Fruit fly (Drosophila melanogaster) S2 (cell line): Measurements from ENCODE around the gene CG4004.

ENCODE experiments used
- CG8478 ChIP-seq: fragments of >200 bp; optimal IDR thresholded peaks from 2 replicates; lab custom pipeline; 2018
- CTCF ChIP-seq, 2 experiments: fragments of >200 bp; optimal IDR thresholded peaks; 2 replicates each; lab custom pipeline; 2018

Gene CG4004

dm6 chrX:12744026-12744688 lies at the start of gene CG4004:
TSS of gene CG4004 (plus strand) at chrX:12744212.
- TF ChIP-seq CTCF (optimal IDR thresholded peaks at IDR 0.05; lab: Kevin White, UChicago) (no peak), CG8478 (lab: Kevin White, UChicago) (no peak)

dm6 chrX:12699095-12699750 lies 44.8 kb upstream of the CG4004 start:
- TF ChIP-seq CG8478 (lab: Kevin White, UChicago) (no peak), CTCF (optimal IDR thresholded peaks at IDR 0.05; lab: Kevin White, UChicago) (no peak)

dm6 chrX:12705554-12705953 lies 38.5 kb upstream of the CG4004 start, which contains the start of gene CG15725:
TSS of gene CG15725 (plus strand) at chrX:12705854.
- no peak for TF ChIP-seq CTCF (optimal IDR thresholded peaks at IDR 0.05; lab: Kevin White, UChicago)
- no peak for TF ChIP-seq CG8478 (lab: Kevin White, UChicago)

- no peak for TF ChIP-seq CTCF (optimal IDR thresholded peaks at IDR 0.05; lab: Kevin White, UChicago)
- no peak for TF ChIP-seq CG8478 (lab: Kevin White, UChicago)
Measured at dm6 chrX:12708306-12708705, 35.7 kb upstream of the CG4004 start.

dm6 chrX:12718625-12719024 lies 25.4 kb upstream of the CG4004 start:
- TF ChIP-seq CG8478 (lab: Kevin White, UChicago) (no peak), CTCF (optimal IDR thresholded peaks at IDR 0.05; lab: Kevin White, UChicago) (no peak)

dm6 chrX:12719152-12719779 lies 24.7 kb upstream of the CG4004 start:
- TF ChIP-seq CTCF (optimal IDR thresholded peaks at IDR 0.05; lab: Kevin White, UChicago) (no peak), CG8478 (lab: Kevin White, UChicago) (no peak)

dm6 chrX:12719940-12720355 lies 24.1 kb upstream of the CG4004 start:
- no peak for TF ChIP-seq CTCF (optimal IDR thresholded peaks at IDR 0.05; lab: Kevin White, UChicago)

- no peak for TF ChIP-seq CG8478 (lab: Kevin White, UChicago)
- TF ChIP-seq CTCF (optimal IDR thresholded peaks at IDR 0.05; lab: Kevin White, UChicago) = peak; percentile 65 to 66
Measured at dm6 chrX:12721111-12721869, 22.7 kb upstream of the CG4004 start.

- TF ChIP-seq CG8478 (lab: Kevin White, UChicago) (no peak), CTCF (optimal IDR thresholded peaks at IDR 0.05; lab: Kevin White, UChicago) (no peak)
Measured at dm6 chrX:12722009-12722408, 22.0 kb upstream of the CG4004 start.

dm6 chrX:12723332-12723731 lies 20.7 kb upstream of the CG4004 start:
- TF ChIP-seq CG8478 (lab: Kevin White, UChicago) = no peak
- TF ChIP-seq CTCF (optimal IDR thresholded peaks at IDR 0.05; lab: Kevin White, UChicago) = no peak

dm6 chrX:12724287-12725186 lies 19.5 kb upstream of the CG4004 start:
- TF ChIP-seq CTCF (optimal IDR thresholded peaks at IDR 0.05; lab: Kevin White, UChicago) = no peak
- no peak for TF ChIP-seq CG8478 (lab: Kevin White, UChicago)

dm6 chrX:12725187-12725919 lies 18.7 kb upstream of the CG4004 start:
- TF ChIP-seq CTCF (optimal IDR thresholded peaks at IDR 0.05; lab: Kevin White, UChicago) = no peak
- no peak for TF ChIP-seq CG8478 (lab: Kevin White, UChicago)

- no peak for TF ChIP-seq CG8478 (lab: Kevin White, UChicago)
- no peak for TF ChIP-seq CTCF (optimal IDR thresholded peaks at IDR 0.05; lab: Kevin White, UChicago)
Measured at dm6 chrX:12727642-12728228, 16.3 kb upstream of the CG4004 start.
